Comparison of ENCODE assay signal across 5 worm cellular contexts in the genomic region with DNA sequence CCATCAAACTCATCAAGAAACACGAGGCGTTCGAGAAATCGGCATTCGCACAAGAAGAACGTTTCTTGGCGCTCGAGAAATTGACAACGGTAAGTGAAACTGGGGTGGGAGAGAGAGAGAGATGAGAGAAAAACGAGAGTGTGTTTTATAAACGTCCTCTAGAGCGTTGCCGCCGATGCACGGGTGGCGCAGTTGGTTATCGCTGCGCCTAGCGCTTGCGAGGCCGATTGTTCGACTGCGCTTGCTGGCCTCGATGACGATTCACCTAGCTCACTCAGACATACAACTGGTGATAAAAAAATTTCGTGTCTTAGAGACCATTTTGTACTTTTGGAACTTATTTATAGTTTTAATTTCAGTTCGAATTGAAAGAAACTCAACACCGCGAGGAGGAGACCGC.
A peak's percentile ranks its signal among the peaks of the same experiment; 100 is the strongest.
TF ChIP-seq lines count a peak whose summit lies in the region.

No protein-coding gene starts in this region.

TF ChIP-seq in whole organism, L1 larva, 84 proteins besides CTCF, POLR2A, EP300 and RAD21 (continues in another document):
- TF ChIP-seq ama-1 (optimal IDR thresholded peaks at IDR 0.05; lab: Kevin White, UChicago) (no peak), efl-3 (GFP tag; optimal IDR thresholded peaks at IDR 0.05; lab: Kevin White, UChicago) (no peak), grh-1 (GFP tag; IDR thresholded peaks at IDR 0.05; lab: Robert Waterston, UW) (no peak), lin-13 (GFP tag; optimal IDR thresholded peaks at IDR 0.05; lab: Kevin White, UChicago) (no peak), F16B12.6 (tag; optimal IDR thresholded peaks at IDR 0.05; lab: Kevin White, UChicago) (no peak), fkh-4 (tag; optimal IDR thresholded peaks at IDR 0.05; lab: Kevin White, UChicago; ENCODE audit: borderline replicate concordance) (no peak), ceh-88 (GFP tag; IDR thresholded peaks at IDR 0.05; lab: Robert Waterston, UW) (no peak), tbx-2 (tag; optimal IDR thresholded peaks at IDR 0.05; lab: Kevin White, UChicago) (peak; percentile 39), dpl-1 (GFP tag; optimal IDR thresholded peaks at IDR 0.05; lab: Kevin White, UChicago) (peak in 1 of 3 experiments; percentile 23), elt-3 (tag; optimal IDR thresholded peaks at IDR 0.05; lab: Kevin White, UChicago) (peak in 1 of 6 experiments; percentile 44), efl-1 (optimal IDR thresholded peaks at IDR 0.05; lab: Kevin White, UChicago) (peak; percentile 37 to 38), efl-1 (GFP tag; optimal IDR thresholded peaks at IDR 0.05 in 1 of 2; lab: Kevin White, UChicago) (peak in 1 of 2 experiments; percentile 95), pax-3 (tag; optimal IDR thresholded peaks at IDR 0.05; lab: Kevin White, UChicago) (no peak), rnt-1 (tag; optimal IDR thresholded peaks at IDR 0.05; lab: Kevin White, UChicago) (peak; percentile 54), lin-14 (GFP tag; optimal IDR thresholded peaks at IDR 0.05; lab: Kevin White, UChicago) (peak; percentile 55), fkh-8 (tag; optimal IDR thresholded peaks at IDR 0.05; lab: Kevin White, UChicago) (no peak), nhr-12 (tag; optimal IDR thresholded peaks at IDR 0.05; lab: Kevin White, UChicago) (no peak)

TF ChIP-seq in whole organism, L3 larva, 47 proteins besides CTCF, POLR2A, EP300 and RAD21 (continues in another document):
- TF ChIP-seq egl-5 (tag; optimal IDR thresholded peaks at IDR 0.05; lab: Kevin White, UChicago) (no peak), tbx-2 (tag; optimal IDR thresholded peaks at IDR 0.05; lab: Kevin White, UChicago) (peak; percentile 33), ztf-4 (tag; optimal IDR thresholded peaks at IDR 0.05; lab: Kevin White, UChicago) (no peak), nfya-1 (tag; optimal IDR thresholded peaks at IDR 0.05; lab: Kevin White, UChicago; ENCODE audit: insufficient read depth) (no peak), unc-39 (tag; optimal IDR thresholded peaks at IDR 0.05; lab: Kevin White, UChicago) (no peak), mml-1 (tag; optimal IDR thresholded peaks at IDR 0.05; lab: Kevin White, UChicago) (no peak), ztf-11 (tag; optimal IDR thresholded peaks at IDR 0.05; lab: Kevin White, UChicago) (no peak), nhr-28 (tag; optimal IDR thresholded peaks at IDR 0.05; lab: Kevin White, UChicago) (no peak), lin-39 (tag; optimal IDR thresholded peaks at IDR 0.05; lab: Kevin White, UChicago) (peak; percentile 45), ama-1 (optimal IDR thresholded peaks at IDR 0.05; lab: Kevin White, UChicago) (peak; percentile 10), elt-1 (tag; optimal IDR thresholded peaks at IDR 0.05; lab: Kevin White, UChicago) (no peak), daf-12 (tag; optimal IDR thresholded peaks at IDR 0.05; lab: Kevin White, UChicago) (no peak), ceh-16 (tag; optimal IDR thresholded peaks at IDR 0.05; lab: Kevin White, UChicago) (no peak), unc-62 (GFP tag; optimal IDR thresholded peaks at IDR 0.05; lab: Kevin White, UChicago) (no peak), elt-3 (tag; optimal IDR thresholded peaks at IDR 0.05; lab: Kevin White, UChicago) (no peak), fkh-2 (tag; optimal IDR thresholded peaks at IDR 0.05; lab: Kevin White, UChicago) (no peak), skn-1 (tag; optimal IDR thresholded peaks at IDR 0.05; lab: Kevin White, UChicago) (no peak), ceh-82 (tag; optimal IDR thresholded peaks at IDR 0.05; lab: Kevin White, UChicago) (peak; percentile 14), R02D3.7 (tag; optimal IDR thresholded peaks at IDR 0.05; lab: Kevin White, UChicago) (no peak)

TF ChIP-seq in whole organism, early embryonic, 17 proteins besides CTCF, POLR2A, EP300 and RAD21:
- TF ChIP-seq aly-1 (tag; optimal IDR thresholded peaks at IDR 0.05; lab: Kevin White, UChicago) = peak; percentile 88
- TF ChIP-seq ceh-13 (GFP tag; optimal IDR thresholded peaks at IDR 0.05; lab: Kevin White, UChicago) = peak; percentile 28
- peak; percentile 61 for TF ChIP-seq hmbx-1 (tag; optimal IDR thresholded peaks at IDR 0.05; lab: Kevin White, UChicago)
- TF ChIP-seq sea-1 (GFP tag; conservative IDR thresholded peaks at IDR 0.05; lab: Robert Waterston, UW) = peak; percentile 82
- TF ChIP-seq ets-7 (tag; optimal IDR thresholded peaks at IDR 0.05; lab: Kevin White, UChicago) = peak; percentile 46
- peak; percentile 76 for TF ChIP-seq tbx-11 (GFP tag; IDR thresholded peaks at IDR 0.05; lab: Robert Waterston, UW)
- peak; percentile 87 for TF ChIP-seq F13C5.2 (tag; optimal IDR thresholded peaks at IDR 0.05; lab: Kevin White, UChicago)
- peak; percentile 79 for TF ChIP-seq tbx-37 (GFP tag; conservative IDR thresholded peaks at IDR 0.05; lab: Robert Waterston, UW)
- TF ChIP-seq pes-1 (GFP tag; IDR thresholded peaks at IDR 0.05; lab: Robert Waterston, UW) = peak; percentile 85
- peak; percentile 89 for TF ChIP-seq hmg-4 (GFP tag; optimal IDR thresholded peaks at IDR 0.05; lab: Kevin White, UChicago)
- peak; percentile 87 for TF ChIP-seq ama-1 (optimal IDR thresholded peaks at IDR 0.05; lab: Kevin White, UChicago)
- peak; percentile 79 for TF ChIP-seq flt-1 (GFP tag; IDR thresholded peaks at IDR 0.05; lab: Robert Waterston, UW)
- peak; percentile 83 for TF ChIP-seq B0310.2 (tag; optimal IDR thresholded peaks at IDR 0.05; lab: Kevin White, UChicago)
- TF ChIP-seq hnd-1 (tag; optimal IDR thresholded peaks at IDR 0.05; lab: Kevin White, UChicago) = peak; percentile 68
- peak; percentile 50 for TF ChIP-seq tra-4 (tag; optimal IDR thresholded peaks at IDR 0.05; lab: Kevin White, UChicago)
- peak; percentile 70 for TF ChIP-seq ceh-36 (tag; optimal IDR thresholded peaks at IDR 0.05; lab: Kevin White, UChicago)
- TF ChIP-seq scrt-1 (GFP tag; IDR thresholded peaks at IDR 0.05; lab: Robert Waterston, UW) = peak; percentile 78

TF ChIP-seq in whole organism, midembryonic, 9 proteins besides CTCF, POLR2A, EP300 and RAD21:
- TF ChIP-seq ztf-23 (GFP tag; IDR thresholded peaks at IDR 0.05; lab: Robert Waterston, UW) (peak; percentile 89), klf-2 (GFP tag; conservative IDR thresholded peaks at IDR 0.05; lab: Robert Waterston, UW) (peak; percentile 84), med-1 (GFP tag; optimal IDR thresholded peaks at IDR 0.05; lab: Kevin White, UChicago; ENCODE audit: insufficient read depth) (peak; percentile 71), flt-1 (GFP tag; IDR thresholded peaks at IDR 0.05; lab: Robert Waterston, UW) (peak; percentile 91), cog-1 (tag; optimal IDR thresholded peaks at IDR 0.05; lab: Kevin White, UChicago) (peak; percentile 41), T22C8.4 (GFP tag; IDR thresholded peaks at IDR 0.05; lab: Robert Waterston, UW) (peak; percentile 68; the same call in 1 of the 2 replicates), ref-1 (GFP tag; conservative IDR thresholded peaks at IDR 0.05; lab: Robert Waterston, UW) (peak; percentile 63; the same call in 1 of the 2 replicates), tab-1 (GFP tag; IDR thresholded peaks at IDR 0.05; lab: Robert Waterston, UW) (peak; percentile 85), ztf-29 (GFP tag; IDR thresholded peaks at IDR 0.05; lab: Robert Waterston, UW) (peak; percentile 81)

TF ChIP-seq in whole organism, young adult, 124 proteins besides CTCF, POLR2A, EP300 and RAD21 (continues in another document):
- TF ChIP-seq athp-1 (tag; optimal IDR thresholded peaks at IDR 0.05; lab: Kevin White, UChicago) (peak; percentile 75), D2030.7 (GFP tag; IDR thresholded peaks at IDR 0.05; lab: Robert Waterston, UW) (peak; percentile 76), snpc-4 (GFP tag; optimal IDR thresholded peaks at IDR 0.05; lab: Kevin White, UChicago) (peak; percentile 69), snpc-4 (tag; optimal IDR thresholded peaks at IDR 0.05; lab: Kevin White, UChicago) (peak in 2 of 4 experiments; percentile 64 to 72), rcor-1 (GFP tag; IDR thresholded peaks at IDR 0.05; lab: Robert Waterston, UW) (peak; percentile 43; the same call in 1 of the 2 replicates), ceh-58 (GFP tag; IDR thresholded peaks at IDR 0.05; lab: Robert Waterston, UW) (no peak), ets-4 (GFP tag; optimal IDR thresholded peaks at IDR 0.05; lab: Kevin White, UChicago) (peak; percentile 56), nhr-179 (tag; optimal IDR thresholded peaks at IDR 0.05; lab: Kevin White, UChicago) (peak; percentile 58), B0035.1 (tag; optimal IDR thresholded peaks at IDR 0.05; lab: Kevin White, UChicago) (peak; percentile 18), dpl-1 (GFP tag; optimal IDR thresholded peaks at IDR 0.05; lab: Kevin White, UChicago) (no peak), ZK185.1 (tag; optimal IDR thresholded peaks at IDR 0.05; lab: Kevin White, UChicago; ENCODE audit: poor library complexity, severe bottlenecking) (peak; percentile 87), ccch-3 (GFP tag; optimal IDR thresholded peaks at IDR 0.05; lab: Kevin White, UChicago) (no peak), cebp-2 (GFP tag; IDR thresholded peaks at IDR 0.05; lab: Robert Waterston, UW) (no peak), T26A5.8 (tag; optimal IDR thresholded peaks at IDR 0.05; lab: Kevin White, UChicago) (no peak), F22D6.2 (tag; optimal IDR thresholded peaks at IDR 0.05; lab: Kevin White, UChicago) (no peak), F23B12.7 (tag; optimal IDR thresholded peaks at IDR 0.05; lab: Kevin White, UChicago; ENCODE audit: insufficient read depth) (peak; percentile 88), K12H6.12 (tag; optimal IDR thresholded peaks at IDR 0.05; lab: Kevin White, UChicago) (no peak), snpc-3.4 (tag; optimal IDR thresholded peaks at IDR 0.05; lab: Kevin White, UChicago) (peak; percentile 34), B0336.3 (GFP tag; IDR thresholded peaks at IDR 0.05; lab: Robert Waterston, UW) (peak; percentile 50; the same call in 1 of the 2 replicates), T07F8.4 (tag; optimal IDR thresholded peaks at IDR 0.05; lab: Kevin White, UChicago) (peak; percentile 66), madf-3 (GFP tag; IDR thresholded peaks at IDR 0.05; lab: Robert Waterston, UW) (no peak), die-1 (tag; optimal IDR thresholded peaks at IDR 0.05; lab: Kevin White, UChicago) (peak; percentile 89), bed-2 (GFP tag; IDR thresholded peaks at IDR 0.05; lab: Robert Waterston, UW) (0 out of 2 replicates have a peak, but pooled peaks have one; percentile 45), ceh-100 (GFP tag; IDR thresholded peaks at IDR 0.05; lab: Robert Waterston, UW) (no peak), K11D2.4 (GFP tag; IDR thresholded peaks at IDR 0.05; lab: Robert Waterston, UW) (no peak), attf-6 (GFP tag; IDR thresholded peaks at IDR 0.05; lab: Robert Waterston, UW) (no peak), fkh-3 (tag; optimal IDR thresholded peaks at IDR 0.05; lab: Kevin White, UChicago) (peak; percentile 78), zfh-2 (GFP tag; conservative IDR thresholded peaks at IDR 0.05; lab: Robert Waterston, UW) (peak; percentile 75), aptf-2 (GFP tag; conservative IDR thresholded peaks at IDR 0.05; lab: Robert Waterston, UW) (0 out of 2 replicates have a peak, but pooled peaks have one; percentile 26), egl-18 (GFP tag; IDR thresholded peaks at IDR 0.05; lab: Robert Waterston, UW) (no peak), hmg-1.2 (GFP tag; IDR thresholded peaks at IDR 0.05; lab: Robert Waterston, UW) (peak; percentile 70), gei-17 (GFP tag; optimal IDR thresholded peaks at IDR 0.05; lab: Kevin White, UChicago) (no peak)
